Worm (Caenorhabditis elegans) whole organism, L1 larva: ENCODE data around the gene C09G9.5.

Experiments
- C04F5.9 ChIP-seq: sonication (generic microtip); optimal IDR thresholded peaks from 2 replicates; lab custom pipeline; 2016; ENCODE audit warnings: missing genetic modification characterization, missing compliant biosample characterization
- aha-1 ChIP-seq: fragments of 150-350 bp; optimal IDR thresholded peaks from 2 replicates; lab custom pipeline; 2014; ENCODE audit warnings: missing biosample characterization, missing genetic modification characterization

Gene C09G9.5

ce11 chrIV:8933575-8933974 lies 47.2 kb downstream of the C09G9.5 start, which contains the start of gene D1046.4 (continued):
- TF ChIP-seq aha-1, result no peak
- TF ChIP-seq C04F5.9 (tag; lab: Kevin White, UChicago), result no peak
